Worm (Caenorhabditis elegans): ENCODE results near the gene C45B11.8.
A peak's percentile ranks its signal among the peaks of the same experiment; 100 is the strongest.

C45B11.8 gene

ce11 chrV:11083691-11084090, 43.1 kb downstream of the C45B11.8 start (continued):
- TF ChIP-seq lin-35 (GFP tag; optimal IDR thresholded peaks at IDR 0.05), result peak in 1 of 2 experiments; percentile 10
- peak; percentile 35 for TF ChIP-seq irx-1 (tag; optimal IDR thresholded peaks at IDR 0.05)
- no peak for TF ChIP-seq elt-2 (tag; optimal IDR thresholded peaks at IDR 0.05)
- no peak for TF ChIP-seq hlh-17 (GFP tag; optimal IDR thresholded peaks at IDR 0.05; ENCODE audit: borderline replicate concordance)
- TF ChIP-seq fos-1 (tag; optimal IDR thresholded peaks at IDR 0.05), result peak; percentile 10
- no peak for TF ChIP-seq unc-130 (tag; optimal IDR thresholded peaks at IDR 0.05)
- TF ChIP-seq ces-1 (GFP tag; optimal IDR thresholded peaks at IDR 0.05), result no peak
- TF ChIP-seq hlh-4 (tag; optimal IDR thresholded peaks at IDR 0.05), result no peak
- TF ChIP-seq pax-3 (tag; optimal IDR thresholded peaks at IDR 0.05), result no peak
- no peak for TF ChIP-seq snpc-4 (tag; optimal IDR thresholded peaks at IDR 0.05)
- TF ChIP-seq C34B4.2 (tag; optimal IDR thresholded peaks at IDR 0.05), result no peak
- TF ChIP-seq ama-1 (optimal IDR thresholded peaks at IDR 0.05), result no peak
- peak in 1 of 2 experiments; percentile 70 for TF ChIP-seq mdl-1 (tag; optimal IDR thresholded peaks at IDR 0.05)
- TF ChIP-seq dsc-1 (tag; optimal IDR thresholded peaks at IDR 0.05), result peak; percentile 79
- TF ChIP-seq fkh-10 (GFP tag; optimal IDR thresholded peaks at IDR 0.05), result no peak
- no peak for TF ChIP-seq sox-4 (tag; optimal IDR thresholded peaks at IDR 0.05)
- peak; percentile 67 for TF ChIP-seq nhr-19 (GFP tag; conservative IDR thresholded peaks at IDR 0.05)
- peak; percentile 88 for TF ChIP-seq pag-3 (tag; optimal IDR thresholded peaks at IDR 0.05; ENCODE audit: borderline replicate concordance, insufficient read depth)
- TF ChIP-seq ztf-11 (tag; optimal IDR thresholded peaks at IDR 0.05), result no peak
- TF ChIP-seq elt-3 (tag; optimal IDR thresholded peaks at IDR 0.05), result no peak
- peak; percentile 47 for TF ChIP-seq nhr-20 (tag; optimal IDR thresholded peaks at IDR 0.05)
- TF ChIP-seq xbp-1 (tag; optimal IDR thresholded peaks at IDR 0.05), result peak; percentile 20
- peak; percentile 64 for TF ChIP-seq snu-23 (GFP tag; optimal IDR thresholded peaks at IDR 0.05)
- no peak for TF ChIP-seq ceh-8 (GFP tag; optimal IDR thresholded peaks at IDR 0.05)
- peak in 1 of 3 experiments; percentile 27 for TF ChIP-seq dpl-1 (GFP tag; optimal IDR thresholded peaks at IDR 0.05)
- TF ChIP-seq rnt-1 (tag; optimal IDR thresholded peaks at IDR 0.05), result peak; percentile 84
- TF ChIP-seq aha-1 (tag; optimal IDR thresholded peaks at IDR 0.05), result no peak
- TF ChIP-seq zag-1 (tag; optimal IDR thresholded peaks at IDR 0.05), result no peak
- TF ChIP-seq lin-15B (tag; optimal IDR thresholded peaks at IDR 0.05), result no peak
- TF ChIP-seq C16A3.4 (tag; optimal IDR thresholded peaks at IDR 0.05), result peak; percentile 11

ce11 chrV:11087119-11087518, 46.5 kb downstream of the C45B11.8 start:
- TF ChIP-seq ets-5 (GFP tag; IDR thresholded peaks at IDR 0.05) (no peak), nhr-71 (tag; optimal IDR thresholded peaks at IDR 0.05) (peak; percentile 8), C16A3.4 (tag; optimal IDR thresholded peaks at IDR 0.05) (no peak), lin-39 (tag; optimal IDR thresholded peaks at IDR 0.05) (no peak), nhr-12 (tag; optimal IDR thresholded peaks at IDR 0.05) (no peak), tlp-1 (tag; optimal IDR thresholded peaks at IDR 0.05) (no peak), mab-9 (GFP tag; IDR thresholded peaks at IDR 0.05) (no peak), swsn-7 (tag; optimal IDR thresholded peaks at IDR 0.05) (no peak), C34B4.2 (tag; optimal IDR thresholded peaks at IDR 0.05) (no peak), hlh-17 (GFP tag; optimal IDR thresholded peaks at IDR 0.05; ENCODE audit: borderline replicate concordance) (no peak), efl-3 (GFP tag; optimal IDR thresholded peaks at IDR 0.05) (no peak), nhr-20 (tag; optimal IDR thresholded peaks at IDR 0.05) (peak; percentile 40), sptf-1 (tag; optimal IDR thresholded peaks at IDR 0.05) (no peak), lin-14 (GFP tag; optimal IDR thresholded peaks at IDR 0.05) (peak; percentile 32), ztf-11 (tag; optimal IDR thresholded peaks at IDR 0.05) (no peak), elt-2 (tag; optimal IDR thresholded peaks at IDR 0.05) (peak; percentile 99), hlh-4 (tag; optimal IDR thresholded peaks at IDR 0.05) (no peak), elt-3 (tag; optimal IDR thresholded peaks at IDR 0.05) (peak in 2 of 6 experiments; percentile 67 to 75), ceh-63 (GFP tag; optimal IDR thresholded peaks at IDR 0.05) (no peak), efl-1 (optimal IDR thresholded peaks at IDR 0.05) (no peak), efl-1 (GFP tag; optimal IDR thresholded peaks at IDR 0.05 in 1 of 2) (peak in 1 of 2 experiments; percentile 39), ama-1 (optimal IDR thresholded peaks at IDR 0.05) (no peak), Y116A8C.19 (tag; optimal IDR thresholded peaks at IDR 0.05; ENCODE audit: borderline replicate concordance) (no peak), ceh-8 (GFP tag; optimal IDR thresholded peaks at IDR 0.05) (no peak), nhr-11 (tag; optimal IDR thresholded peaks at IDR 0.05) (no peak), fkh-10 (GFP tag; optimal IDR thresholded peaks at IDR 0.05) (no peak), nhr-90 (tag; optimal IDR thresholded peaks at IDR 0.05; ENCODE audit: poor library complexity) (peak; percentile 17), aha-1 (tag; optimal IDR thresholded peaks at IDR 0.05) (no peak), unc-62 (GFP tag; optimal IDR thresholded peaks at IDR 0.05) (no peak), sox-4 (tag; optimal IDR thresholded peaks at IDR 0.05) (no peak), rnt-1 (tag; optimal IDR thresholded peaks at IDR 0.05) (no peak), blmp-1 (tag; optimal IDR thresholded peaks at IDR 0.05) (peak; percentile 3), grh-1 (GFP tag; IDR thresholded peaks at IDR 0.05) (no peak), ceh-90 (tag; optimal IDR thresholded peaks at IDR 0.05) (no peak)

All from whole organism, L1 larva.